Fruit fly (Drosophila melanogaster) whole organism, wandering third instar larva: ENCODE data around the gene CG17855.

Experiments
- CrebA ChIP-seq: fragments of 200-800 bp; sonication (Bioruptor generic); optimal IDR thresholded peaks from 2 replicates; lab custom pipeline; 2016; ENCODE audit warnings: missing biosample characterization, mild to moderate bottlenecking, missing genetic modification characterization, borderline replicate concordance
- Dfd ChIP-seq: fragments of >200 bp; optimal IDR thresholded peaks from 2 replicates; lab custom pipeline; 2017; ENCODE audit warnings: missing biosample characterization, missing genetic modification characterization
- GATAd ChIP-seq: sonication (Bioruptor generic); optimal IDR thresholded peaks from 2 replicates; lab custom pipeline; 2016; ENCODE audit warnings: missing biosample characterization, missing genetic modification characterization
- Hnf4 ChIP-seq: fragments of 200-800 bp; sonication (Bioruptor generic); optimal IDR thresholded peaks from 2 replicates; lab custom pipeline; 2016; ENCODE audit warnings: missing biosample characterization, mild to moderate bottlenecking, missing genetic modification characterization
- Hr78 ChIP-seq: fragments of >200 bp; optimal IDR thresholded peaks from 2 replicates; lab custom pipeline; 2017; ENCODE audit warnings: missing biosample characterization, missing genetic modification characterization
- Jra ChIP-seq: sonication (Bioruptor generic); optimal IDR thresholded peaks from 2 replicates; lab custom pipeline; 2016; ENCODE audit warnings: missing biosample characterization, missing genetic modification characterization
- Mio ChIP-seq: sonication (Bioruptor generic); optimal IDR thresholded peaks from 2 replicates; lab custom pipeline; 2016; ENCODE audit warnings: missing biosample characterization, missing genetic modification characterization
- Myc ChIP-seq: fragments of >200 bp; optimal IDR thresholded peaks from 2 replicates; lab custom pipeline; 2017
- N ChIP-seq: fragments of >200 bp; optimal IDR thresholded peaks from 2 replicates; lab custom pipeline; 2018; ENCODE audit warnings: missing biosample characterization, missing external identifiers, missing genetic modification characterization
- OdsH ChIP-seq: fragments of 200-800 bp; sonication (Bioruptor generic); optimal IDR thresholded peaks from 2 replicates; lab custom pipeline; 2016; ENCODE audit warnings: missing biosample characterization, mild to moderate bottlenecking, missing genetic modification characterization
- Rel ChIP-seq, 2 experiments: fragments of 200-800 bp; sonication (Bioruptor generic) in 1 of 2; optimal IDR thresholded peaks; 2 replicates in 1 of 2; 3 replicates in 1 of 2; lab custom pipeline; 2016 to 2019; ENCODE audit warnings: mild to moderate bottlenecking in 2 of 2, missing biosample characterization in 2 of 2, missing genetic modification characterization in 2 of 2, moderate library complexity in 1 of 2
- Sp1 ChIP-seq: fragments of 200-800 bp; sonication (Bioruptor generic); optimal IDR thresholded peaks from 3 replicates; lab custom pipeline; 2019; ENCODE audit warnings: missing biosample characterization, mild to moderate bottlenecking, missing genetic modification characterization, moderate library complexity
- Vsx2 ChIP-seq: fragments of 200-300, 225-300 bp; sonication (Bioruptor generic); optimal IDR thresholded peaks from 2 replicates; lab custom pipeline; 2018; ENCODE audit warnings: missing biosample characterization, missing genetic modification characterization; ENCODE audit not compliant: partially characterized antibody
- br ChIP-seq: fragments of 200-800 bp; sonication (Bioruptor generic); optimal IDR thresholded peaks from 2 replicates; lab custom pipeline; 2016; ENCODE audit warnings: missing biosample characterization, missing genetic modification characterization
- brk ChIP-seq: fragments of 200-800 bp; sonication (Bioruptor generic); optimal IDR thresholded peaks from 2 replicates; lab custom pipeline; 2016; ENCODE audit warnings: missing biosample characterization, mild to moderate bottlenecking, missing genetic modification characterization
- dl ChIP-seq, 2 experiments: fragments of 175-275, 200-275 bp in 1 of 2; fragments of 200-275 bp in 1 of 2; sonication (Bioruptor generic); optimal IDR thresholded peaks; lab custom pipeline; 2018; ENCODE audit warnings: mild to moderate bottlenecking in 2 of 2, missing biosample characterization in 2 of 2, missing genetic modification characterization in 2 of 2, moderate library complexity in 2 of 2; ENCODE audit not compliant: partially characterized antibody in 2 of 2, insufficient read depth in 1 of 2
- dmrt93B ChIP-seq: fragments of 200-800 bp; sonication (Bioruptor generic); optimal IDR thresholded peaks from 2 replicates; lab custom pipeline; 2018; ENCODE audit warnings: missing biosample characterization, mild to moderate bottlenecking, missing genetic modification characterization
- dsf ChIP-seq: sonication (Bioruptor generic); optimal IDR thresholded peaks from 2 replicates; lab custom pipeline; 2016; ENCODE audit warnings: missing biosample characterization, missing genetic modification characterization, borderline replicate concordance
- ey ChIP-seq: fragments of 200-800 bp; sonication (Bioruptor generic); optimal IDR thresholded peaks from 2 replicates; lab custom pipeline; 2016; ENCODE audit warnings: missing biosample characterization, missing genetic modification characterization
- foxo ChIP-seq, 2 experiments: fragments of 200-800 bp; sonication (Bioruptor generic); optimal IDR thresholded peaks; 2 replicates in 1 of 2; 3 replicates in 1 of 2; lab custom pipeline; 2016 to 2017; ENCODE audit warnings: missing biosample characterization in 2 of 2, missing genetic modification characterization in 2 of 2
- fru ChIP-seq: fragments of 200-800 bp; sonication (Bioruptor generic); optimal IDR thresholded peaks from 3 replicates; lab custom pipeline; 2016; ENCODE audit warnings: missing biosample characterization, mild to moderate bottlenecking, missing genetic modification characterization
- h ChIP-seq: fragments of 200-800 bp; sonication (Bioruptor generic); optimal IDR thresholded peaks from 3 replicates; lab custom pipeline; 2016; ENCODE audit warnings: missing biosample characterization, mild to moderate bottlenecking, missing genetic modification characterization
- jim ChIP-seq: fragments of 175-275, 200-325 bp; sonication (Bioruptor generic); optimal IDR thresholded peaks from 2 replicates; lab custom pipeline; 2016; ENCODE audit warnings: missing biosample characterization, mild to moderate bottlenecking, missing genetic modification characterization
- lola ChIP-seq: fragments of >200 bp; optimal IDR thresholded peaks from 2 replicates; lab custom pipeline; 2017; ENCODE audit warnings: missing biosample characterization, missing genetic modification characterization
- pan ChIP-seq: fragments of >200 bp; optimal IDR thresholded peaks from 2 replicates; lab custom pipeline; 2017
- psq ChIP-seq: fragments of 200-800 bp; sonication (Bioruptor generic); optimal IDR thresholded peaks from 3 replicates; lab custom pipeline; 2017; ENCODE audit warnings: missing biosample characterization, mild to moderate bottlenecking, missing genetic modification characterization, moderate library complexity
- sage ChIP-seq: fragments of 200-800 bp; sonication (Bioruptor generic); optimal IDR thresholded peaks from 2 replicates; lab custom pipeline; 2016; ENCODE audit warnings: missing biosample characterization, mild to moderate bottlenecking, missing genetic modification characterization
- sv ChIP-seq: fragments of 200-800 bp; sonication (Bioruptor generic); optimal IDR thresholded peaks from 3 replicates; lab custom pipeline; 2016; ENCODE audit warnings: missing biosample characterization, missing genetic modification characterization
- tai ChIP-seq: sonication (Bioruptor generic); optimal IDR thresholded peaks from 2 replicates; lab custom pipeline; 2016; ENCODE audit warnings: missing biosample characterization, missing genetic modification characterization

CG17855 gene

dm6 chr2L:9528215-9528614 is 12.1 kb upstream of the CG17855 start, which contains the start of gene CG31883:
CG31883 (plus strand) TSS chr2L:9528515.
- TF ChIP-seq N (GFP tag; lab: Kevin White, UChicago) (no peak), pan (lab: Kevin White, UChicago) (no peak), Myc (lab: Kevin White, UChicago) (no peak), Hnf4 (GFP tag; lab: Kevin White, UChicago) (no peak), Dfd (GFP tag; lab: Kevin White, UChicago) (no peak), ey (GFP tag; lab: Kevin White, UChicago) (no peak), fru (GFP tag; lab: Kevin White, UChicago) (no peak), OdsH (no peak), Rel (GFP tag; optimal IDR thresholded peaks at IDR 0.05; lab: Kevin White, UChicago) (no peak), Rel (tag; optimal IDR thresholded peaks at IDR 0.05; lab: Kevin White, UChicago) (no peak), GATAd (GFP tag; lab: Kevin White, UChicago) (no peak), h (GFP tag; lab: Kevin White, UChicago) (no peak), jim (GFP tag; lab: Kevin White, UChicago) (no peak), brk (GFP tag; lab: Kevin White, UChicago) (no peak), CrebA (GFP tag; lab: Kevin White, UChicago) (no peak), dl (GFP tag; optimal IDR thresholded peaks at IDR 0.05; lab: Kevin White, UChicago; ENCODE audit: insufficient read depth in 1 of 2, partially characterized antibody in 2 of 2) (no peak), psq (GFP tag; lab: Kevin White, UChicago) (no peak), Jra (GFP tag; lab: Kevin White, UChicago) (no peak), lola (GFP tag; lab: Kevin White, UChicago) (no peak), dmrt93B (GFP tag; lab: Kevin White, UChicago) (no peak)

DNA sequence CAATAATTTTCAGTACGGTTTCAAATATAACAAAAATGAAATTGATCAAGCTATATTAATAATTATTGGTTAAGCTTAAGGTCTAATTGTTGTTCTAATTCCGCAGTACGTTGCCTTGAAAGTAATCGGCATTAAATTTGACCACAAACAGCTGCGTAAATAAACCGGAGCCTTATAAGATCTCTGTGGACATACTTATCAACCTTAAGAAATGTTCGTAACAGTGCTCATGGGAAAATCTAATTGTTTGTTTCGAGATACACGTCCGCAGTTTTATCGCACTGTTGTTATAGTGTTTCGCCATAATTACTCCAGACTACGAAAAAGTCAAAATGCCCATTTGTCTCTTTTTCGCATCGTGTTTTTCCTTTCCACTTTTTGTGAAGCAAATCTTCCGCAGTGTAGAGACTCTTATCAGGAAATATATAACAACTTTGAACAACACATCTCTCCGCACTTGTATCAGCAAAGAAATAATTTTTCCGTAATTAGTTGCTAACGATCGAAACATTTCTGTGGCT is 10.4 kb upstream of the CG17855 start:
- TF ChIP-seq dl (GFP tag; optimal IDR thresholded peaks at IDR 0.05; lab: Kevin White, UChicago; ENCODE audit: insufficient read depth in 1 of 2, partially characterized antibody in 2 of 2) (no peak), Hnf4 (GFP tag; lab: Kevin White, UChicago) (no peak), Rel (GFP tag; optimal IDR thresholded peaks at IDR 0.05; lab: Kevin White, UChicago) (no peak), Rel (tag; optimal IDR thresholded peaks at IDR 0.05; lab: Kevin White, UChicago) (no peak)

DNA sequence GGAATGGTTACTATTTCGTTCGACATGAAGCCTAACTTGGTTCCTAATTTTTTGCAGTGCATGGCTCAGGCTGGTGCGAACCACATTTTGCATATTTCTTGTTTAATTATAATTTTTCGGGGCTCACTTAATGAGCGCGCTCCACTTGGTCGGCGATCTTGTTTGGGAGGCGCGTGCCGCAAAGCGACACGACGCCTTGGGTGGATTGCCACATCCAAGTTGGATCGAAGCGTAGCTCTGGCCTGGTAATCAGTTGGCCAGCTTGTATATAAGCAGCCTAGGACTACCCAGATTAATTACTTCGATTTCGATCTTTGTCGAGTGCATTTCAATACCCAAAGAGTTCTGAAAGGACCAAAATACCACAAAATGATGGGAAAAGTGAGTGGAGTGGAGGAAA is 2.3 kb downstream of the CG17855 start, which contains the start of gene Cpr30B:
Gene Cpr30B (plus strand): TSS at position 301 of the 400 bp plus-strand sequence.
- TF ChIP-seq h (GFP tag; lab: Kevin White, UChicago): no peak
- no peak for TF ChIP-seq Sp1 (GFP tag; lab: Kevin White, UChicago)
- TF ChIP-seq Mio: no peak
- no peak for TF ChIP-seq br (GFP tag; lab: Kevin White, UChicago)
- TF ChIP-seq foxo (GFP tag; optimal IDR thresholded peaks at IDR 0.05; lab: Kevin White, UChicago): no peak
- TF ChIP-seq sv (GFP tag; lab: Kevin White, UChicago): no peak

- no peak for TF ChIP-seq fru (GFP tag; lab: Kevin White, UChicago)
- no peak for TF ChIP-seq GATAd (GFP tag; lab: Kevin White, UChicago)
- no peak for TF ChIP-seq jim (GFP tag; lab: Kevin White, UChicago)
- no peak for TF ChIP-seq Hr78 (GFP tag; lab: Kevin White, UChicago)
- TF ChIP-seq sv (GFP tag; lab: Kevin White, UChicago): no peak
- no peak for TF ChIP-seq sage (GFP tag; lab: Kevin White, UChicago)
- no peak for TF ChIP-seq dsf (GFP tag; lab: Kevin White, UChicago)
- no peak for TF ChIP-seq tai (GFP tag; lab: Kevin White, UChicago)
- TF ChIP-seq Sp1 (GFP tag; lab: Kevin White, UChicago): no peak
- TF ChIP-seq brk (GFP tag; lab: Kevin White, UChicago): no peak
- TF ChIP-seq CrebA (GFP tag; lab: Kevin White, UChicago): no peak
Observed at dm6 chr2L:9543871-9544270, 3.5 kb downstream of the CG17855 start, which contains the start of gene CG13113. CG13113 (plus strand) TSS chr2L:9544171.

dm6 chr2L:9545511-9545910 is 5.2 kb downstream of the CG17855 start, which contains the start of gene CG13114:
CG13114 (plus strand) TSS chr2L:9545811.
- TF ChIP-seq brk (GFP tag; lab: Kevin White, UChicago): no peak
- no peak for TF ChIP-seq ey (GFP tag; lab: Kevin White, UChicago)
- TF ChIP-seq Vsx2 (GFP tag; lab: Kevin White, UChicago): no peak
- TF ChIP-seq Hnf4 (GFP tag; lab: Kevin White, UChicago): no peak
- no peak for TF ChIP-seq pan (lab: Kevin White, UChicago)
- no peak for TF ChIP-seq lola (GFP tag; lab: Kevin White, UChicago)
- TF ChIP-seq dl (GFP tag; optimal IDR thresholded peaks at IDR 0.05; lab: Kevin White, UChicago; ENCODE audit: insufficient read depth in 1 of 2, partially characterized antibody in 2 of 2): no peak
- TF ChIP-seq Sp1 (GFP tag; lab: Kevin White, UChicago): no peak
- TF ChIP-seq, all 38 proteins: peak for 0
